Worm (Caenorhabditis elegans) whole organism, L4 larva: ENCODE measurements around the gene Y38H6C.25.

Experiments
- ceh-28 ChIP-seq: fragments of 150-350 bp; optimal IDR thresholded peaks from 2 replicates; lab custom pipeline; 2014; ENCODE audit warnings: missing biosample characterization, missing genetic modification reagents, missing genetic modification characterization
- daf-16 ChIP-seq, 3 experiments: sonication (generic microtip); optimal IDR thresholded peaks; 2 replicates each; lab custom pipeline; 2016 to 2017; ENCODE audit warnings: missing genetic modification characterization in 3 of 3, missing genetic modification reagents in 3 of 3, mild to moderate bottlenecking in 2 of 3, missing compliant biosample characterization in 2 of 3, missing biosample characterization in 1 of 3, moderate library complexity in 1 of 3
- mdl-1 ChIP-seq, 2 experiments: fragments of 150-350 bp in 1 of 2; sonication (generic microtip) in 1 of 2; optimal IDR thresholded peaks; 2 replicates each; lab custom pipeline; 2014 to 2017; ENCODE audit warnings: missing biosample characterization in 2 of 2, missing genetic modification characterization in 2 of 2
- mep-1 ChIP-seq: fragments of 150-350 bp; sonication (generic microtip); optimal IDR thresholded peaks from 3 replicates; lab custom pipeline; 2014; ENCODE audit warnings: missing biosample characterization, missing genetic modification characterization
- nhr-11 ChIP-seq: fragments of 150-350 bp; optimal IDR thresholded peaks from 2 replicates; lab custom pipeline; 2014; ENCODE audit warnings: missing biosample characterization, missing genetic modification characterization
- unc-39 ChIP-seq: sonication (generic microtip); optimal IDR thresholded peaks from 2 replicates; lab custom pipeline; 2017; ENCODE audit warnings: missing biosample characterization, missing genetic modification characterization

DNA sequence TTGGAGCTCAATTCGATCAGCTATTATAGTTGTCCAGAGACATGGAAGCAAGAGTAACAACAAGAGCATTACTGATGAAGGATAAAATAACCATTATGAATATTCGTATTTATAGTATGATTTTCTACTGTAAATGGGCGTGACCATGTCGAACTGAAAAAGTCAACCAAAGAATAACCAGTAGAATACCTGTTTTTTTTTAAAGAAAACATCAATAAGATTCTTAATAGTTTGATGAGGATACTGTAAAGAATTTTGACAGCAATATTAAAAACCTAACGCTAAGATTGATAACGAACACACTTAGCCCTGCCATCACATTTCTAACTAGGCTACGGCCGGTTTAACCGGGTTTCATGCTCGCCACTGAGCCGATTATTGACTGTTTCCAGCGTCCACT, 33.9 kb downstream of the Y38H6C.25 start, which contains the start of gene vmo-1:
- TF ChIP-seq unc-39 (tag; lab: Kevin White, UChicago) (no peak), mep-1 (tag; lab: Kevin White, UChicago) (no peak), mdl-1 (tag; optimal IDR thresholded peaks at IDR 0.05; lab: Kevin White, UChicago) (no peak), ceh-28 (tag; lab: Kevin White, UChicago) (no peak), nhr-11 (no peak), daf-16 (GFP tag; optimal IDR thresholded peaks at IDR 0.05; lab: Kevin White, UChicago) (no peak), daf-16 (tag; optimal IDR thresholded peaks at IDR 0.05; lab: Kevin White, UChicago) (no peak)
